Worm (Caenorhabditis elegans) whole organism, early embryonic: ENCODE data around the gene gsy-1.

Source experiments
- B0310.2 ChIP-seq: sonication (generic microtip); optimal IDR thresholded peaks from 2 replicates; lab custom pipeline; 2016; ENCODE audit warnings: mild to moderate bottlenecking, missing genetic modification characterization, missing compliant biosample characterization
- ama-1 ChIP-seq: fragments of 150-350 bp; optimal IDR thresholded peaks from 2 replicates; lab custom pipeline; 2014
- ceh-36 ChIP-seq: sonication (generic microtip); optimal IDR thresholded peaks from 2 replicates; lab custom pipeline; 2016; ENCODE audit warnings: missing genetic modification characterization, inconsistent platforms, missing compliant biosample characterization
- ets-7 ChIP-seq: sonication (generic microtip); optimal IDR thresholded peaks from 2 replicates; lab custom pipeline; 2016; ENCODE audit warnings: missing genotype, missing genetic modification characterization, missing compliant biosample characterization
- flt-1 ChIP-seq: fragments of 200-800 bp; sonication (Bioruptor generic); IDR thresholded peaks from 2 replicates; pipeline ENCODE4 v1.3.6; 2022; ENCODE audit warnings: missing genetic modification characterization, missing compliant biosample characterization
- hmbx-1 ChIP-seq: sonication (generic microtip); optimal IDR thresholded peaks from 2 replicates; lab custom pipeline; 2016; ENCODE audit warnings: mild to moderate bottlenecking, missing genetic modification characterization, missing compliant biosample characterization
- pes-1 ChIP-seq: fragments of 200-800 bp; sonication (Bioruptor generic); IDR thresholded peaks from 2 replicates; pipeline ENCODE4 v1.3.6; 2022; ENCODE audit warnings: missing genetic modification reagents, missing genetic modification characterization, missing compliant biosample characterization
- scrt-1 ChIP-seq: fragments of 200-800 bp; sonication (Bioruptor generic); IDR thresholded peaks from 2 replicates; pipeline ENCODE4 v1.3.6; 2022; ENCODE audit warnings: missing genetic modification characterization, missing compliant biosample characterization

ce11 chrII:12840057-12840456 lies 37.9 kb downstream of the gsy-1 start, which contains the start of gene lgc-35:
- no peak for TF ChIP-seq ama-1 (lab: Kevin White, UChicago)
- no peak for TF ChIP-seq pes-1 (GFP tag; lab: Robert Waterston, UW)
- no peak for TF ChIP-seq flt-1 (GFP tag; lab: Robert Waterston, UW)
- no peak for TF ChIP-seq B0310.2
- TF ChIP-seq ets-7 (tag; lab: Kevin White, UChicago): no peak
- no peak for TF ChIP-seq hmbx-1 (tag; lab: Kevin White, UChicago)
- TF ChIP-seq scrt-1 (GFP tag; lab: Robert Waterston, UW): no peak
- TF ChIP-seq ceh-36 (tag; lab: Kevin White, UChicago): no peak
